Worm (Caenorhabditis elegans): Measurements from ENCODE around the gene nspb-8.

Gene nspb-8

DNA sequence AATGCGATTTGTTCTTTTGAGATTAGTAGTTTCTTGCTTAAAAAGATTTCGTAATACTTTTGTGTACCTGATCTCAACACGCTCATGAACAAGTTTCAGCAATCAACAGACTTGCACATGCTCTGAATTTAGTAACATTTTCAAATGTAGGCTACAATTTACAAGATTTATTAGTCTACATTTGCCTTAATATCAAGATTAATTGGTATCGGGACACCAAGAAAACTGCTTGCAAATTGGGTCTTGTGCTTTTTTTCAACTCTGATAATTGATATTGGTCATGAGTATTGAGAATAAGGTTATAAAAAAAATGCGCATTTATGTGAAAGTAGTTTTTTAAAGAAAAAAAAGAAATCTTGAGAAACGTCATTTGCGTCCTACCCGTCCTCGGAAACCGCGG lies 12.2 kb upstream of the nspb-8 start:
- TF ChIP-seq cebp-1 (GFP tag; IDR thresholded peaks at IDR 0.05) (no peak), cebp-1 (tag; optimal IDR thresholded peaks at IDR 0.05) (no peak), sptf-2 (GFP tag; optimal IDR thresholded peaks at IDR 0.05) (no peak), gei-17 (GFP tag; optimal IDR thresholded peaks at IDR 0.05) (no peak), ztf-6 (GFP tag; IDR thresholded peaks at IDR 0.05) (no peak)

DNA sequence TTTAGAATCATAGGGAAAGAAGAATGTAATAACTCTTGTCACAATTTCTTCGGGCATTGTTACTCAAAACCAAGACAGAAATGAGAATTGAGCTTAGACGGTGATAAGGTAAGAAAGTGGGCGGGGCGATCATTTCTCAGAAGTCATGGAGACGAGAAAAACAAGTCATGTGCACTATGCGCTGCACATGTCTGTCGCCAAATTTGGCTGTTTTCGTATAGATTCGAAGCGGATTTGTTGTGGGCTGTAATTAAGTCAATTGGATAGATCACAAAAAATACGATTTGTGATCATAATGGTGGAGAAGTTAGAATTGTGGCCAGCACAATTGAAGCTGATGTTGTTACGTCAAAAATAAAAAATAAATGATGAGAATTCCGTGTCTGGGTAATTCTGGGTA lies 11.2 kb upstream of the nspb-8 start, which contains the start of gene C01G12.7:
C01G12.7 (minus strand) TSS at position 195 of the 400 bp plus-strand sequence.
- no peak for TF ChIP-seq madf-10 (tag; optimal IDR thresholded peaks at IDR 0.05)
- no peak for TF ChIP-seq sptf-2 (GFP tag; optimal IDR thresholded peaks at IDR 0.05)

DNA sequence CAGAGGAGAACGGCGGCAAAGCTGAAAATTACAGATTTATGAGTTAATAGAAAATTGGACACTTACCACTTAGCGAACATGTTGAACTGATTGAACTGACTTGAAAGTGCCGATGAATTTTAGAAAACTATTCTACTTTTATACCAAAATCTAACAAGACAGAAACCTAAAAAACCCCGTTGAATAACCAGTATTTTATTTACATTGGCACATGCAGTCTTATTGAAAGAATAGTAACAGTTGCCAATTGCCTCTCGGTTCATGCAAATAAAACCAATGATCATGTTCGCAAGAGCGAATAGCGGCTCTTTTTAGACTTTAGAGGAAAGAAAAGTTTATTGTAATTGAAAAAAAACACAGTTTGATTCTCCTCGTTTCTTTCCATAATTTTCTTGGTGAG lies 7.7 kb upstream of the nspb-8 start, which contains the start of gene nspb-10:
nspb-10 (minus strand) TSS at position 101 of the 400 bp plus-strand sequence.
- no peak for TF ChIP-seq nhr-27 (tag; optimal IDR thresholded peaks at IDR 0.05)
- no peak for TF ChIP-seq let-526 (GFP tag; IDR thresholded peaks at IDR 0.05)
- TF ChIP-seq ceh-40 (GFP tag; IDR thresholded peaks at IDR 0.05): no peak
- TF ChIP-seq ceh-58 (GFP tag; IDR thresholded peaks at IDR 0.05): no peak
- no peak for TF ChIP-seq xnd-1 (tag; optimal IDR thresholded peaks at IDR 0.05)

DNA sequence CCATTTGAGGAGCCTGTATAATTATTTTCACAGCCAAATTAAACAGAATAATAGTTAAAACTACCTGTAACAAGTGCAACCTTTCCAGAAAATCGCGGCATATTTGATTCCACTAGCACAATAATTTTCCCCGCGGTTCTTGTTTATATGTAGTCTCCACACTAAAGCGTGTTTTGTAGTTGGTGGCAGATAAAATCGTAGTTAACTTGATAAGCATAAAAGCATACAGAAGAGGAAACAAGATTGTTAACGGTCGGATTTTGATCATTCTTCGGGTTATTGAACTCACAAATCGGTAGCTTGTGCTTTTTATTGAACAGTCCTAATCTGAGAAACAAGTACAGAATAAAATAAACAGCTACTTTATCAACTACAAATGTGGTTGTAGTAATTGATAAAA lies 7.0 kb upstream of the nspb-8 start, which contains the start of gene C01G12.5:
C01G12.5 (minus strand) TSS at position 101 of the 400 bp plus-strand sequence.
- TF ChIP-seq snpc-1.1 (tag; optimal IDR thresholded peaks at IDR 0.05; ENCODE audit: insufficient read depth): no peak
- TF ChIP-seq Y56A3A.18 (GFP tag; IDR thresholded peaks at IDR 0.05): no peak
- TF ChIP-seq ceh-91 (GFP tag; IDR thresholded peaks at IDR 0.05): no peak
- TF ChIP-seq aptf-2 (GFP tag; conservative IDR thresholded peaks at IDR 0.05): no peak
- no peak for TF ChIP-seq rpc-1 (optimal IDR thresholded peaks at IDR 0.05)
- TF ChIP-seq rpc-1 (tag; optimal IDR thresholded peaks at IDR 0.05): no peak
- TF ChIP-seq aptf-3 (GFP tag; IDR thresholded peaks at IDR 0.05): no peak

DNA sequence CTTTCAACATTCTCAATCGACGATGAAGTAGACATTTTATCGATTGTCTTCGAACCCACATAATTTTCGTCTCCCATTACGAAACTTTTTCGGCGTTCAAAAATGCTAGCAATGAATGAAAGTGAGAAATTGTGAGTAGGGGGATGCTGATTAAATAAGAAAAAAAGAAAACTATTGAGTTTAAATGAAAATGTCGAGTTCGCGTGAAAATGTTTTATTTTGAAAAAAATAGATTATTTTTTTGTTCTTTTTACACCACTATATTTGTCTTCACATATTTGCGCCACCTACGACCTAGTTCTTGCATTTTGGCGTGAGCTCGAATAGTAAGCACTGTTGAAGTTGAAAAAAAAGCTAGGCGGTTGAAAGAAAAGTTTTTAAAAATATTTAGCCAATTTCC lies 1.8 kb upstream of the nspb-8 start, which contains the start of gene C01G12.3:
C01G12.3 (minus strand) TSS at position 101 of the 400 bp plus-strand sequence.
- TF ChIP-seq snpc-1.3 (tag; optimal IDR thresholded peaks at IDR 0.05; ENCODE audit: insufficient read depth) (no peak), ceh-40 (GFP tag; IDR thresholded peaks at IDR 0.05) (no peak), chd-7 (tag; optimal IDR thresholded peaks at IDR 0.05) (no peak), F55B11.4 (tag; optimal IDR thresholded peaks at IDR 0.05; ENCODE audit: borderline replicate concordance, insufficient read depth) (no peak), lsl-1 (GFP tag; optimal IDR thresholded peaks at IDR 0.05) (no peak), repo-1 (tag; optimal IDR thresholded peaks at IDR 0.05) (no peak), die-1 (tag; optimal IDR thresholded peaks at IDR 0.05) (no peak), dpl-1 (GFP tag; optimal IDR thresholded peaks at IDR 0.05) (no peak)

DNA sequence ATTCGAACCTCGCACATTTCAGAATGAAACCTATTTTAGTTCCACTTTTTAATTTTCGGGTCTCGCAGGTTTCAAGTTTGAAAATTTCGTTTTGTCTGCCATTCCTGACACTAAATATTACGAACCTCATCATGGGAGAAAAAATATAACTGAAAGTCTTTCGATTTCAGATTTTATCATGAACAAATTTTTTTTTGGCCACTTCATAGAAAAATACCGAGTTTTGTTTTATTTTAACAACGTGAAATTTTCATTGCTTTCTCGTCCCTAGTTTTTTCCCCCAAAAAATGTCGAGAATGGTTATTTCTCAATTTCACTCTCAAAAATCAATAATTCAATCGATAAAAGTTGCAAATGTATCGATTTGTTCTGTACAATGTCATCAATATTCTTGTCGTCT lies 1.7 kb downstream of the nspb-8 start, which contains the start of gene C01G12.9:
C01G12.9 (plus strand) TSS at position 301 of the 400 bp plus-strand sequence.
- TF ChIP-seq Y53G8AR.9 (GFP tag; conservative IDR thresholded peaks at IDR 0.05): no peak
- no peak for TF ChIP-seq cebp-2 (GFP tag; IDR thresholded peaks at IDR 0.05)
- no peak for TF ChIP-seq hlh-26 (GFP tag; conservative IDR thresholded peaks at IDR 0.05)
- no peak for TF ChIP-seq lsl-1 (GFP tag; optimal IDR thresholded peaks at IDR 0.05)
- TF ChIP-seq tlf-1 (GFP tag; optimal IDR thresholded peaks at IDR 0.05): no peak
- no peak for TF ChIP-seq chd-7 (tag; optimal IDR thresholded peaks at IDR 0.05)
- no peak for TF ChIP-seq lin-26 (GFP tag; IDR thresholded peaks at IDR 0.05)
- TF ChIP-seq snpc-1.1 (tag; optimal IDR thresholded peaks at IDR 0.05; ENCODE audit: insufficient read depth): no peak
- TF ChIP-seq nfyb-1 (GFP tag; IDR thresholded peaks at IDR 0.05): no peak
- TF ChIP-seq Y67H2A.10 (GFP tag; conservative IDR thresholded peaks at IDR 0.05): no peak
- TF ChIP-seq nfya-2 (GFP tag; IDR thresholded peaks at IDR 0.05): no peak
- no peak for TF ChIP-seq pha-4 (tag; optimal IDR thresholded peaks at IDR 0.05)
- no peak for TF ChIP-seq C06A6.2 (GFP tag; conservative IDR thresholded peaks at IDR 0.05)
- no peak for TF ChIP-seq lin-54 (GFP tag; optimal IDR thresholded peaks at IDR 0.05)

Data from whole organism, young adult.